Worm (Caenorhabditis elegans) whole organism, L3 larva: ENCODE measurements around the gene T21D12.11.

Experiments used
- elt-1 ChIP-seq: fragments of 150-350 bp; optimal IDR thresholded peaks from 2 replicates; lab custom pipeline; 2014; ENCODE audit warnings: missing biosample characterization, missing genetic modification characterization
- unc-39 ChIP-seq: sonication (generic microtip); optimal IDR thresholded peaks from 4 replicates; lab custom pipeline; 2017; ENCODE audit warnings: missing biosample characterization, missing genetic modification characterization

- TF ChIP-seq elt-1 (tag; lab: Kevin White, UChicago) (no peak), unc-39 (tag; lab: Kevin White, UChicago) (no peak)
Observed at ce11 chrIV:257095-257494, 12.1 kb upstream of the T21D12.11 start, which contains the start of gene R02D3.8.
